Fruit fly (Drosophila melanogaster) whole organism, embryonic: ENCODE measurements around the gene CG10343.
A peak's percentile ranks its signal among the peaks of the same experiment; 100 is the strongest.

Experiments used
- Atf3 ChIP-seq: fragments of 200-800 bp; sonication (Bioruptor generic); optimal IDR thresholded peaks from 3 replicates; lab custom pipeline; 2016; ENCODE audit warnings: missing biosample characterization, missing genetic modification characterization
- Awh ChIP-seq: fragments of 200-800 bp; sonication (Bioruptor generic); IDR thresholded peaks from 2 replicates; pipeline ENCODE4, ENCODE4 v1.3.6; 2022; ENCODE audit warnings: missing biosample characterization, missing genetic modification characterization
- B-H1 ChIP-seq: fragments of 200-800 bp; sonication (Bioruptor generic); IDR thresholded peaks from 3 replicates; pipeline ENCODE4 v1.3.6; 2022; ENCODE audit warnings: missing biosample characterization, missing genetic modification characterization
- BtbVII ChIP-seq: fragments of 200-800 bp; sonication (Bioruptor generic); optimal IDR thresholded peaks from 3 replicates; lab custom pipeline; 2017; ENCODE audit warnings: missing biosample characterization, mild to moderate bottlenecking, missing genetic modification characterization
- C15 ChIP-seq: fragments of 200-800 bp; sonication (Bioruptor generic); IDR thresholded peaks from 3 replicates; pipeline ENCODE4 v1.3.6; 2022; ENCODE audit warnings: missing biosample characterization, missing genetic modification characterization
- CG11085 ChIP-seq: fragments of 200-800 bp; sonication (Bioruptor generic); IDR thresholded peaks from 2 replicates; pipeline ENCODE4 v1.3.6; 2022; ENCODE audit warnings: missing biosample characterization, missing genetic modification characterization
- CG11093 ChIP-seq: fragments of 200-800 bp; sonication (Bioruptor generic); IDR thresholded peaks from 3 replicates; pipeline ENCODE4 v1.3.6; 2022; ENCODE audit warnings: missing biosample characterization, missing genetic modification characterization
- CG11560 ChIP-seq: fragments of 200-800 bp; sonication (Bioruptor generic); IDR thresholded peaks from 3 replicates; pipeline ENCODE4 v1.3.6; 2022; ENCODE audit warnings: missing biosample characterization, missing genetic modification characterization
- CG12299 ChIP-seq: fragments of 200-800 bp; sonication (Bioruptor generic); optimal IDR thresholded peaks from 2 replicates; lab custom pipeline; 2018; ENCODE audit warnings: missing biosample characterization, mild to moderate bottlenecking, missing genetic modification characterization
- CG12769 ChIP-seq: fragments of 200-800 bp; sonication (Bioruptor generic); optimal IDR thresholded peaks from 2 replicates; lab custom pipeline; 2019; ENCODE audit warnings: missing biosample characterization, mild to moderate bottlenecking, missing genetic modification characterization, moderate library complexity
- CG15269 ChIP-seq: fragments of 200-800 bp; sonication (Bioruptor generic); optimal IDR thresholded peaks from 2 replicates; lab custom pipeline; 2018; ENCODE audit warnings: missing biosample characterization, mild to moderate bottlenecking, missing genetic modification characterization, moderate library complexity
- CG1647 ChIP-seq: fragments of 200-800 bp; sonication (Bioruptor generic); optimal IDR thresholded peaks from 3 replicates; lab custom pipeline; 2016; ENCODE audit warnings: missing biosample characterization, missing genetic modification characterization
- CG17829 ChIP-seq: fragments of 200-800 bp; optimal IDR thresholded peaks from 2 replicates; lab custom pipeline; 2019; ENCODE audit warnings: missing biosample characterization, mild to moderate bottlenecking, missing genetic modification characterization, moderate library complexity
- CG1792 ChIP-seq: fragments of 200-800 bp; sonication (Bioruptor generic); optimal IDR thresholded peaks from 2 replicates; lab custom pipeline; 2016; ENCODE audit warnings: missing biosample characterization, missing genetic modification characterization
- CG2678 ChIP-seq: fragments of 200-800 bp; sonication (Bioruptor generic); optimal IDR thresholded peaks from 3 replicates; lab custom pipeline; 2019; ENCODE audit warnings: missing biosample characterization, mild to moderate bottlenecking, missing genetic modification characterization, moderate library complexity
- CG2875 ChIP-seq: fragments of 200-800 bp; sonication (Bioruptor generic); optimal IDR thresholded peaks from 2 replicates; lab custom pipeline; 2017; ENCODE audit warnings: missing biosample characterization, mild to moderate bottlenecking, missing genetic modification characterization, missing genetic modification reagents
- CG32772 ChIP-seq: fragments of 200-800 bp; sonication (Bioruptor generic); IDR thresholded peaks from 2 replicates; pipeline ENCODE4 v1.3.6; 2022; ENCODE audit warnings: missing biosample characterization, missing genetic modification characterization
- CG34224 ChIP-seq: fragments of 200-800 bp; sonication (Bioruptor generic); IDR thresholded peaks from 3 replicates; pipeline ENCODE4 v1.3.6; 2022; ENCODE audit warnings: missing biosample characterization, missing genetic modification characterization; ENCODE audit not compliant: partially characterized antibody
- CG42726 ChIP-seq: fragments of 200-800 bp; sonication (Bioruptor generic); IDR thresholded peaks from 2 replicates; pipeline ENCODE4 v1.3.6; 2022; ENCODE audit warnings: missing biosample characterization, missing genetic modification characterization; ENCODE audit not compliant: partially characterized antibody
- CG4360 ChIP-seq: fragments of 200-800 bp; sonication (Bioruptor generic); IDR thresholded peaks from 2 replicates; pipeline ENCODE4 v1.3.6; 2022; ENCODE audit warnings: missing biosample characterization, missing genetic modification characterization
- CG4707 ChIP-seq: fragments of 200-800 bp; sonication (Bioruptor generic); optimal IDR thresholded peaks from 2 replicates; lab custom pipeline; 2018; ENCODE audit warnings: missing biosample characterization, mild to moderate bottlenecking, missing genetic modification characterization, moderate library complexity
- CG6654 ChIP-seq: fragments of 200-800 bp; sonication (Bioruptor generic); optimal IDR thresholded peaks from 2 replicates; lab custom pipeline; 2017; ENCODE audit warnings: missing biosample characterization, mild to moderate bottlenecking, missing genetic modification characterization
- CG8290 ChIP-seq, 3 experiments: fragments of 200-800 bp; sonication (Bioruptor generic); optimal IDR thresholded peaks; 2 replicates each; lab custom pipeline; 2016 to 2019; ENCODE audit warnings: missing biosample characterization in 3 of 3, missing genetic modification characterization in 3 of 3, mild to moderate bottlenecking in 2 of 3, moderate library complexity in 1 of 3
- CG8765 ChIP-seq: fragments of 200-800 bp; sonication (Bioruptor generic); IDR thresholded peaks from 2 replicates; pipeline ENCODE4 v1.3.6; 2022; ENCODE audit warnings: missing biosample characterization, missing genetic modification characterization
- Dip3 ChIP-seq: fragments of 200-800 bp; sonication (Bioruptor generic); optimal IDR thresholded peaks from 3 replicates; lab custom pipeline; 2016; ENCODE audit warnings: missing biosample characterization, missing genetic modification characterization
- Dll ChIP-seq: fragments of 200-800 bp; sonication (Bioruptor generic); IDR thresholded peaks from 4 replicates; pipeline ENCODE4 v1.3.6; 2022; ENCODE audit warnings: missing biosample characterization, missing genetic modification characterization; ENCODE audit not compliant: partially characterized antibody
- Elba2 ChIP-seq: fragments of 200-800 bp; sonication (Bioruptor generic); optimal IDR thresholded peaks from 3 replicates; lab custom pipeline; 2016; ENCODE audit warnings: missing biosample characterization, missing genetic modification characterization
- HLH54F ChIP-seq: fragments of 200-800 bp; sonication (Bioruptor generic); optimal IDR thresholded peaks from 3 replicates; lab custom pipeline; 2016; ENCODE audit warnings: missing biosample characterization, missing genetic modification characterization
- Hand ChIP-seq: fragments of 200-800 bp; sonication (Bioruptor generic); optimal IDR thresholded peaks from 2 replicates; lab custom pipeline; 2017; ENCODE audit warnings: mild to moderate bottlenecking, missing biosample characterization, missing genetic modification reagents, missing genetic modification characterization
- Med ChIP-seq: fragments of 200-800 bp; sonication (Bioruptor generic); peaks from one replicate; lab custom pipeline; 2016; ENCODE audit warnings: missing biosample characterization, missing genetic modification characterization, mild to moderate bottlenecking, inconsistent platforms, moderate library complexity
- Oaz ChIP-seq: fragments of 200-800 bp; sonication (Bioruptor generic); IDR thresholded peaks from 2 replicates; pipeline ENCODE4 v1.3.6; 2022; ENCODE audit warnings: missing biosample characterization, missing genetic modification characterization
- Sox100B ChIP-seq: fragments of 200-800 bp; sonication (Bioruptor generic); optimal IDR thresholded peaks from 3 replicates; lab custom pipeline; 2018; ENCODE audit warnings: missing biosample characterization, mild to moderate bottlenecking, missing genetic modification characterization
- Tbp ChIP-seq: fragments of >200 bp; optimal IDR thresholded peaks from 2 replicates; lab custom pipeline; 2018; ENCODE audit warnings: missing biosample characterization, missing genetic modification characterization
- abd-A ChIP-seq: fragments of 200-800 bp; sonication (Bioruptor generic); optimal IDR thresholded peaks from 3 replicates; lab custom pipeline; 2019; ENCODE audit warnings: missing biosample characterization, mild to moderate bottlenecking, missing genetic modification characterization, moderate library complexity
- az2 ChIP-seq: fragments of 200-800 bp; sonication (Bioruptor generic); optimal IDR thresholded peaks from 3 replicates; lab custom pipeline; 2016; ENCODE audit warnings: missing biosample characterization, missing genetic modification characterization
- cas ChIP-seq: fragments of 200-800 bp; sonication (Bioruptor generic); IDR thresholded peaks from 2 replicates; pipeline ENCODE4 v1.3.6; 2022; ENCODE audit warnings: missing biosample characterization, missing genetic modification characterization
- caup ChIP-seq: fragments of 200-800 bp; sonication (Bioruptor generic); optimal IDR thresholded peaks from 3 replicates; lab custom pipeline; 2017; ENCODE audit warnings: missing biosample characterization, mild to moderate bottlenecking, missing genetic modification characterization, moderate library complexity; ENCODE audit not compliant: severe bottlenecking
- chinmo ChIP-seq: fragments of 200-800 bp; sonication (Bioruptor generic); IDR thresholded peaks from 4 replicates; pipeline ENCODE4 v1.3.6; 2022; ENCODE audit warnings: missing biosample characterization, missing genetic modification characterization; ENCODE audit not compliant: partially characterized antibody
- da ChIP-seq: fragments of 200-800 bp; sonication (Bioruptor generic); optimal IDR thresholded peaks from 2 replicates; lab custom pipeline; 2016; ENCODE audit warnings: missing biosample characterization, missing genetic modification characterization
- dysf ChIP-seq: fragments of 200-800 bp; sonication (Bioruptor generic); IDR thresholded peaks from 3 replicates; pipeline ENCODE4 v1.3.6; 2022; ENCODE audit warnings: missing biosample characterization, missing genetic modification characterization
- emc ChIP-seq: fragments of 200-800 bp; sonication (Bioruptor generic); optimal IDR thresholded peaks from 2 replicates; lab custom pipeline; 2016; ENCODE audit warnings: missing biosample characterization, missing genetic modification characterization
- gce ChIP-seq: fragments of 200-800 bp; sonication (Bioruptor generic); IDR thresholded peaks from 3 replicates; pipeline ENCODE4 v1.3.6; 2022; ENCODE audit warnings: missing biosample characterization, missing genetic modification characterization
- gcm2 ChIP-seq: fragments of 200-800 bp; sonication (Bioruptor generic); optimal IDR thresholded peaks from 2 replicates; lab custom pipeline; 2016; ENCODE audit warnings: missing biosample characterization, missing genetic modification characterization
- gsb-n ChIP-seq: fragments of 200-800 bp; sonication (Bioruptor generic); optimal IDR thresholded peaks from 3 replicates; lab custom pipeline; 2018; ENCODE audit warnings: missing biosample characterization, mild to moderate bottlenecking, missing genetic modification characterization
- pfk ChIP-seq: fragments of 200-800 bp; sonication (Bioruptor generic); optimal IDR thresholded peaks from 2 replicates; lab custom pipeline; 2018; ENCODE audit warnings: missing biosample characterization, mild to moderate bottlenecking, missing genetic modification characterization, moderate library complexity
- row ChIP-seq: fragments of 200-800 bp; sonication (Bioruptor generic); IDR thresholded peaks from 3 replicates; pipeline ENCODE4 v1.3.6; 2022; ENCODE audit warnings: missing biosample characterization, missing genetic modification characterization
- seq ChIP-seq: fragments of 200-800 bp; sonication (Bioruptor generic); IDR thresholded peaks from 2 replicates; pipeline ENCODE4 v1.3.6; 2022; ENCODE audit warnings: missing biosample characterization, missing genetic modification characterization
- sim ChIP-seq: fragments of 200-800 bp; sonication (Bioruptor generic); IDR thresholded peaks from 2 replicates; pipeline ENCODE4 v1.3.6; 2022; ENCODE audit warnings: missing biosample characterization, missing genetic modification characterization
- ttk ChIP-seq: fragments of 200-800 bp; sonication (Bioruptor generic); IDR thresholded peaks from 2 replicates; pipeline ENCODE4 v2.1.2; 2022; ENCODE audit warnings: missing biosample characterization, missing genetic modification characterization
- zfh1 ChIP-seq: fragments of 200-800 bp; sonication (Bioruptor generic); IDR thresholded peaks from 3 replicates; pipeline ENCODE4 v1.3.6; 2022; ENCODE audit warnings: missing biosample characterization, missing genetic modification characterization

The CG10343 gene

dm6 chr2L:18695404-18695804 is 7.9 kb upstream of the CG10343 start, which contains the start of the genes CG10383 and CG10338 (continued):
- TF ChIP-seq Awh (peak; percentile 91), CG17829 (tag; lab: Kevin White, UChicago) (peak; percentile 75), seq (peak; percentile 84), CG6654 (GFP tag; lab: Kevin White, UChicago) (peak; percentile 25), abd-A (tag; lab: Kevin White, UChicago) (no peak), CG32772 (GFP tag; lab: Robert Waterston, UW) (peak; percentile 90), gce (GFP tag; lab: Robert Waterston, UW) (peak; percentile 53; the same call in 1 of the 3 replicates), pfk (GFP tag; lab: Kevin White, UChicago) (no peak), HLH54F (GFP tag; lab: Kevin White, UChicago) (peak; percentile 91), CG15269 (tag; lab: Kevin White, UChicago) (peak; percentile 76), CG8765 (peak; percentile 54; the same call in 1 of the 2 replicates), CG2678 (tag; lab: Kevin White, UChicago) (peak; percentile 79), row (peak; percentile 95), CG8290 (GFP tag; optimal IDR thresholded peaks at IDR 0.05; lab: Kevin White, UChicago) (peak; percentile 48), CG8290 (tag; optimal IDR thresholded peaks at IDR 0.05; lab: Kevin White, UChicago) (peak in 1 of 2 experiments; percentile 94), dysf (peak; percentile 89), sim (GFP tag; lab: Robert Waterston, UW) (peak; percentile 62; the same call in 1 of the 2 replicates), Tbp (no peak), Med (GFP tag; lab: Kevin White, UChicago) (peak; percentile 99), CG11093 (peak; percentile 76; the same call in 1 of the 3 replicates), caup (GFP tag; lab: Kevin White, UChicago) (peak; percentile 77), C15 (peak; percentile 65; the same call in 2 of the 3 replicates), ttk (peak; percentile 91), CG42726 (GFP tag; lab: Robert Waterston, UW) (peak; percentile 38; the same call in 1 of the 2 replicates), BtbVII (peak; percentile 65), cas (GFP tag; lab: Robert Waterston, UW) (peak; percentile 67), CG1647 (GFP tag; lab: Kevin White, UChicago) (peak; percentile 76), Atf3 (peak; percentile 89), gcm2 (GFP tag; lab: Kevin White, UChicago) (peak; percentile 71), da (peak; percentile 89), emc (peak; percentile 82), CG4360 (GFP tag; lab: Robert Waterston, UW) (peak; percentile 53), Dll (GFP tag; lab: Robert Waterston, UW) (no peak), zfh1 (GFP tag; lab: Robert Waterston, UW) (peak; percentile 93), Dip3 (GFP tag; lab: Kevin White, UChicago) (peak; percentile 91), az2 (GFP tag; lab: Kevin White, UChicago) (peak; percentile 83), B-H1 (peak; percentile 86), CG2875 (GFP tag; lab: Kevin White, UChicago) (peak; percentile 54), CG11560 (peak; percentile 66; the same call in 2 of the 3 replicates), Sox100B (GFP tag; lab: Kevin White, UChicago) (peak; percentile 41), CG12769 (tag; lab: Kevin White, UChicago) (peak; percentile 93), Hand (GFP tag; lab: Kevin White, UChicago) (peak; percentile 48), gsb-n (tag; lab: Kevin White, UChicago) (peak; percentile 55), Oaz (peak; percentile 68), CG11085 (GFP tag; lab: Robert Waterston, UW) (peak; percentile 83), CG12299 (tag; lab: Kevin White, UChicago) (peak; percentile 76), CG1792 (peak; percentile 82), Elba2 (GFP tag; lab: Kevin White, UChicago) (peak; percentile 48), CG4707 (no peak), CG34224 (GFP tag; lab: Robert Waterston, UW) (no peak), chinmo (0 out of 4 replicates have a peak, but pooled peaks have one; percentile 27)
